Fruit fly (Drosophila melanogaster) whole organism, embryonic: ENCODE results near the gene CG42299.

Experiments used
- Ada2b ChIP-seq: fragments of 200-800 bp; sonication (Bioruptor generic); IDR thresholded peaks from 2 replicates; pipeline ENCODE4 v1.3.6; 2022; ENCODE audit warnings: missing biosample characterization, missing genetic modification characterization
- B-H1 ChIP-seq: fragments of 200-800 bp; sonication (Bioruptor generic); IDR thresholded peaks from 3 replicates; pipeline ENCODE4 v1.3.6; 2022; ENCODE audit warnings: missing biosample characterization, missing genetic modification characterization
- CG10366 ChIP-seq: fragments of 200-800 bp; sonication (Bioruptor generic); IDR thresholded peaks from 2 replicates; pipeline ENCODE4 v1.3.6; 2022; ENCODE audit warnings: missing biosample characterization, missing genetic modification characterization
- CG11093 ChIP-seq: fragments of 200-800 bp; sonication (Bioruptor generic); IDR thresholded peaks from 3 replicates; pipeline ENCODE4 v1.3.6; 2022; ENCODE audit warnings: missing biosample characterization, missing genetic modification characterization
- CG12299 ChIP-seq: fragments of 200-800 bp; sonication (Bioruptor generic); optimal IDR thresholded peaks from 2 replicates; lab custom pipeline; 2018; ENCODE audit warnings: missing biosample characterization, mild to moderate bottlenecking, missing genetic modification characterization
- CG13624 ChIP-seq: fragments of 200-800 bp; sonication (Bioruptor generic); optimal IDR thresholded peaks from 2 replicates; lab custom pipeline; 2016; ENCODE audit warnings: missing biosample characterization, missing genetic modification characterization
- CG15514 ChIP-seq: fragments of 200-800 bp; sonication (Bioruptor generic); optimal IDR thresholded peaks from 3 replicates; lab custom pipeline; 2017; ENCODE audit warnings: missing biosample characterization, missing genetic modification characterization, mild to moderate bottlenecking, moderate library complexity, missing genetic modification reagents
- CG1647 ChIP-seq: fragments of 200-800 bp; sonication (Bioruptor generic); optimal IDR thresholded peaks from 3 replicates; lab custom pipeline; 2016; ENCODE audit warnings: missing biosample characterization, missing genetic modification characterization
- CG16779 ChIP-seq: fragments of 200-800 bp; sonication (Bioruptor generic); IDR thresholded peaks from 2 replicates; pipeline ENCODE4 v1.3.6; 2022; ENCODE audit warnings: missing biosample characterization, missing genetic modification characterization
- CG17361 ChIP-seq: fragments of 200-800 bp; sonication (Bioruptor generic); IDR thresholded peaks from 3 replicates; pipeline ENCODE4 v1.3.6; 2022; ENCODE audit warnings: missing biosample characterization, missing genetic modification characterization
- CG18476 ChIP-seq: fragments of 200-800 bp; sonication (Bioruptor generic); optimal IDR thresholded peaks from 2 replicates; lab custom pipeline; 2016; ENCODE audit warnings: missing biosample characterization, mild to moderate bottlenecking, missing genetic modification characterization
- CG2116 ChIP-seq: fragments of 200-800 bp; sonication (Bioruptor generic); optimal IDR thresholded peaks from 3 replicates; lab custom pipeline; 2018; ENCODE audit warnings: missing biosample characterization, mild to moderate bottlenecking, missing genetic modification characterization
- CG2129 ChIP-seq: fragments of 200-800 bp; sonication (Bioruptor generic); IDR thresholded peaks from 2 replicates; pipeline ENCODE4 v1.3.6; 2022; ENCODE audit warnings: missing biosample characterization, missing genetic modification characterization; ENCODE audit not compliant: partially characterized antibody
- CG30431 ChIP-seq: fragments of 200-800 bp; sonication (Bioruptor generic); optimal IDR thresholded peaks from 2 replicates; lab custom pipeline; 2017; ENCODE audit warnings: missing biosample characterization, missing genetic modification characterization
- CG31388 ChIP-seq: fragments of 200-800 bp; sonication (Bioruptor generic); optimal IDR thresholded peaks from 2 replicates; lab custom pipeline; 2016; ENCODE audit warnings: missing biosample characterization, missing genetic modification characterization
- CG31441 ChIP-seq: fragments of 200-800 bp; sonication (Bioruptor generic); IDR thresholded peaks from 2 replicates; pipeline ENCODE4 v1.3.6; 2022; ENCODE audit warnings: missing biosample characterization, missing genetic modification characterization
- CG4707 ChIP-seq: fragments of 200-800 bp; sonication (Bioruptor generic); optimal IDR thresholded peaks from 2 replicates; lab custom pipeline; 2018; ENCODE audit warnings: missing biosample characterization, mild to moderate bottlenecking, missing genetic modification characterization, moderate library complexity
- CG5245 ChIP-seq: fragments of 200-800 bp; sonication (Bioruptor generic); optimal IDR thresholded peaks from 3 replicates; lab custom pipeline; 2016; ENCODE audit warnings: missing biosample characterization, missing genetic modification characterization
- CG6175 ChIP-seq: fragments of 200-800 bp; sonication (Bioruptor generic); IDR thresholded peaks from 3 replicates; pipeline ENCODE4 v1.3.6; 2022; ENCODE audit warnings: missing biosample characterization, missing genetic modification characterization
- CG9215 ChIP-seq: fragments of 200-800 bp; sonication (Bioruptor generic); IDR thresholded peaks from 2 replicates; pipeline ENCODE4 v1.3.6; 2022; ENCODE audit warnings: missing biosample characterization, missing genetic modification characterization
- CG9817 ChIP-seq: fragments of 200-800 bp; sonication (Bioruptor generic); optimal IDR thresholded peaks from 2 replicates; lab custom pipeline; 2018; ENCODE audit warnings: missing biosample characterization, mild to moderate bottlenecking, missing genetic modification characterization, moderate library complexity
- Doc3 ChIP-seq: fragments of 200-800 bp; sonication (Bioruptor generic); IDR thresholded peaks from 3 replicates; pipeline ENCODE4 v1.3.6; 2022; ENCODE audit warnings: missing biosample characterization, missing genetic modification characterization; ENCODE audit not compliant: partially characterized antibody
- H2.0 ChIP-seq: fragments of 200-800 bp; sonication (Bioruptor generic); IDR thresholded peaks from 2 replicates; pipeline ENCODE4 v1.3.6; 2022; ENCODE audit warnings: missing biosample characterization, missing genetic modification characterization
- HHEX ChIP-seq: fragments of 200-800 bp; sonication (Bioruptor generic); optimal IDR thresholded peaks from 3 replicates; lab custom pipeline; 2017; ENCODE audit warnings: missing biosample characterization, mild to moderate bottlenecking, missing genetic modification characterization, missing genetic modification reagents
- Lhr ChIP-seq: fragments of 200-800 bp; sonication (Bioruptor generic); optimal IDR thresholded peaks from 3 replicates; lab custom pipeline; 2017; ENCODE audit warnings: mild to moderate bottlenecking, missing biosample characterization, missing genetic modification reagents, missing genetic modification characterization
- Meics ChIP-seq: fragments of 200-800 bp; sonication (Bioruptor generic); optimal IDR thresholded peaks from 2 replicates; lab custom pipeline; 2017; ENCODE audit warnings: missing biosample characterization, mild to moderate bottlenecking, missing genetic modification characterization
- NFAT ChIP-seq: fragments of 200-800 bp; sonication (Bioruptor generic); IDR thresholded peaks from 2 replicates; pipeline ENCODE4 v1.3.6; 2022; ENCODE audit warnings: missing biosample characterization, missing genetic modification characterization
- Trl ChIP-seq, 3 experiments: fragments of >200 bp in 2 of 3; fragments of 200-800 bp in 1 of 3; sonication (Bioruptor generic) in 1 of 3; optimal IDR thresholded peaks; 2 replicates in 1 of 3; 3 replicates in 2 of 3; lab custom pipeline; 2016 to 2017; ENCODE audit warnings: missing biosample characterization in 1 of 3, missing genetic modification characterization in 1 of 3
- Usf ChIP-seq: fragments of 200-800 bp; sonication (Bioruptor generic); optimal IDR thresholded peaks from 2 replicates; lab custom pipeline; 2017; ENCODE audit warnings: missing genotype, missing biosample characterization, missing genetic modification characterization
- Xrp1 ChIP-seq: fragments of 200-800 bp; sonication (Bioruptor generic); IDR thresholded peaks from 2 replicates; pipeline ENCODE4 v1.3.6; 2022; ENCODE audit warnings: missing biosample characterization, missing genetic modification characterization
- bsh ChIP-seq, 2 experiments: fragments of 200-800 bp; sonication (Bioruptor generic); optimal IDR thresholded peaks; 2 replicates each; lab custom pipeline; 2017 to 2018; ENCODE audit warnings: mild to moderate bottlenecking in 2 of 2, missing biosample characterization in 2 of 2, missing genetic modification characterization in 2 of 2, moderate library complexity in 1 of 2
- disco-r ChIP-seq: fragments of 200-800 bp; sonication (Bioruptor generic); optimal IDR thresholded peaks from 2 replicates; lab custom pipeline; 2016; ENCODE audit warnings: missing biosample characterization, missing genetic modification characterization
- eyg ChIP-seq: fragments of 200-800 bp; sonication (Bioruptor generic); optimal IDR thresholded peaks from 3 replicates; lab custom pipeline; 2016; ENCODE audit warnings: missing biosample characterization, missing genetic modification characterization
- fd3F ChIP-seq: fragments of 200-800 bp; sonication (Bioruptor generic); optimal IDR thresholded peaks from 2 replicates; lab custom pipeline; 2018; ENCODE audit warnings: missing biosample characterization, mild to moderate bottlenecking, missing genetic modification characterization, moderate library complexity
- fru ChIP-seq: fragments of >200 bp; optimal IDR thresholded peaks from 2 replicates; lab custom pipeline; 2017
- fu2 ChIP-seq: fragments of 200-800 bp; sonication (Bioruptor generic); optimal IDR thresholded peaks from 2 replicates; lab custom pipeline; 2016; ENCODE audit warnings: missing biosample characterization, missing genetic modification characterization
- hth ChIP-seq: fragments of >200 bp; optimal IDR thresholded peaks from 2 replicates; lab custom pipeline; 2017; ENCODE audit warnings: inconsistent platforms
- insv ChIP-seq, 2 experiments: fragments of 200-800 bp; sonication (Bioruptor generic); optimal IDR thresholded peaks; 3 replicates each; lab custom pipeline; 2016 to 2018; ENCODE audit warnings: missing biosample characterization in 2 of 2, missing genetic modification characterization in 2 of 2
- jing ChIP-seq: fragments of 200-800 bp; sonication (Bioruptor generic); optimal IDR thresholded peaks from 2 replicates; lab custom pipeline; 2018; ENCODE audit warnings: missing biosample characterization, mild to moderate bottlenecking, missing genetic modification characterization
- klu ChIP-seq: fragments of 200-800 bp; sonication (Bioruptor generic); IDR thresholded peaks from 2 replicates; pipeline ENCODE4 v1.3.6; 2022; ENCODE audit warnings: missing biosample characterization, missing genetic modification characterization
- knrl ChIP-seq: fragments of 200-800 bp; sonication (Bioruptor generic); IDR thresholded peaks from 3 replicates; pipeline ENCODE4 v1.3.6; 2022; ENCODE audit warnings: missing biosample characterization, missing genetic modification characterization; ENCODE audit not compliant: partially characterized antibody
- lab ChIP-seq: fragments of 200-800 bp; sonication (Bioruptor generic); optimal IDR thresholded peaks from 3 replicates; lab custom pipeline; 2017; ENCODE audit warnings: missing biosample characterization, missing genetic modification characterization, mild to moderate bottlenecking, moderate library complexity, missing genetic modification reagents
- onecut ChIP-seq: fragments of 200-800 bp; sonication (Bioruptor generic); IDR thresholded peaks from 2 replicates; pipeline ENCODE4 v1.3.6; 2022; ENCODE audit warnings: missing biosample characterization, missing genetic modification characterization
- pum ChIP-seq: fragments of 200-800 bp; sonication (Bioruptor generic); optimal IDR thresholded peaks from 2 replicates; lab custom pipeline; 2016; ENCODE audit warnings: missing biosample characterization, missing genetic modification characterization
- repo ChIP-seq: fragments of 200-800 bp; sonication (Bioruptor generic); optimal IDR thresholded peaks from 2 replicates; lab custom pipeline; 2016; ENCODE audit warnings: missing biosample characterization, missing genetic modification characterization
- sc ChIP-seq, 3 experiments: fragments of >200 bp in 2 of 3; fragments of 200-800 bp in 1 of 3; sonication (Bioruptor generic) in 1 of 3; optimal IDR thresholded peaks; 2 replicates in 2 of 3; 3 replicates in 1 of 3; lab custom pipeline; 2017; ENCODE audit warnings: mild to moderate bottlenecking in 1 of 3, missing biosample characterization in 1 of 3, missing genetic modification characterization in 1 of 3, missing genetic modification reagents in 1 of 3
- sqz ChIP-seq: fragments of 200-800 bp; sonication (Bioruptor generic); optimal IDR thresholded peaks from 3 replicates; lab custom pipeline; 2018; ENCODE audit warnings: missing biosample characterization, mild to moderate bottlenecking, missing genetic modification characterization
- tio ChIP-seq: fragments of 200-800 bp; sonication (Bioruptor generic); optimal IDR thresholded peaks from 2 replicates; lab custom pipeline; 2017; ENCODE audit warnings: missing biosample characterization, missing genetic modification characterization, inconsistent platforms
- tll ChIP-seq, 2 experiments: fragments of 200-800 bp in 1 of 2; fragments of >200 bp in 1 of 2; sonication (Bioruptor generic) in 1 of 2; optimal IDR thresholded peaks; 2 replicates each; lab custom pipeline; 2017 to 2019; ENCODE audit warnings: missing biosample characterization in 2 of 2, missing genetic modification characterization in 2 of 2, mild to moderate bottlenecking in 1 of 2, moderate library complexity in 1 of 2
- vfl ChIP-seq: fragments of 200-800 bp; sonication (Bioruptor generic); optimal IDR thresholded peaks from 2 replicates; lab custom pipeline; 2016; ENCODE audit warnings: missing biosample characterization, missing genetic modification characterization

Gene CG42299

dm6 chrX:15549055-15549454 is 26.4 kb downstream of the CG42299 start:
- TF ChIP-seq CG5245 (GFP tag; lab: Kevin White, UChicago) (peak; percentile 41), fd3F (peak; percentile 74), B-H1 (peak; percentile 57; the same call in 2 of the 3 replicates), CG1647 (GFP tag; lab: Kevin White, UChicago) (peak; percentile 39), NFAT (GFP tag; lab: Robert Waterston, UW) (peak; percentile 29; the same call in 1 of the 2 replicates), fru (no peak), Xrp1 (peak; percentile 66), sqz (GFP tag; lab: Kevin White, UChicago) (peak; percentile 48), CG18476 (GFP tag; lab: Kevin White, UChicago) (peak; percentile 69), klu (GFP tag; lab: Robert Waterston, UW) (peak; percentile 55; the same call in 1 of the 2 replicates), bsh (GFP tag; optimal IDR thresholded peaks at IDR 0.05; lab: Kevin White, UChicago) (peak in 1 of 2 experiments; percentile 63), tll (GFP tag; optimal IDR thresholded peaks at IDR 0.05; lab: Kevin White, UChicago) (no peak), CG4707 (no peak), CG2116 (GFP tag; lab: Kevin White, UChicago) (peak; percentile 34), disco-r (peak; percentile 28), jing (GFP tag; lab: Kevin White, UChicago) (peak; percentile 3), repo (GFP tag; lab: Kevin White, UChicago) (peak; percentile 36), CG12299 (tag; lab: Kevin White, UChicago) (peak; percentile 59), CG9817 (tag; lab: Kevin White, UChicago) (peak; percentile 79), onecut (GFP tag; lab: Robert Waterston, UW) (peak; percentile 48; the same call in 1 of the 2 replicates), lab (GFP tag; lab: Kevin White, UChicago) (peak; percentile 86), CG6175 (peak; percentile 54; the same call in 1 of the 3 replicates), CG13624 (GFP tag; lab: Kevin White, UChicago) (peak; percentile 72), Ada2b (GFP tag; lab: Robert Waterston, UW) (peak; percentile 81), Meics (GFP tag; lab: Kevin White, UChicago) (peak; percentile 83), CG11093 (GFP tag; lab: Robert Waterston, UW) (peak; percentile 70; the same call in 2 of the 3 replicates), CG31388 (GFP tag; lab: Kevin White, UChicago) (peak; percentile 23), sc (optimal IDR thresholded peaks at IDR 0.05; lab: Kevin White, UChicago) (no peak), sc (GFP tag; optimal IDR thresholded peaks at IDR 0.05; lab: Kevin White, UChicago) (peak; percentile 16), tio (peak; percentile 68), CG30431 (GFP tag; lab: Kevin White, UChicago) (peak; percentile 30), Lhr (GFP tag; lab: Kevin White, UChicago) (peak; percentile 23), CG31441 (GFP tag; lab: Robert Waterston, UW) (peak; percentile 84), Usf (GFP tag; lab: Kevin White, UChicago) (peak; percentile 24), CG17361 (peak; percentile 89), pum (peak; percentile 63), insv (GFP tag; optimal IDR thresholded peaks at IDR 0.05; lab: Kevin White, UChicago) (no peak), fu2 (GFP tag; lab: Kevin White, UChicago) (peak; percentile 63), CG15514 (peak; percentile 57), HHEX (peak; percentile 74), CG2129 (GFP tag; lab: Robert Waterston, UW) (no peak), vfl (GFP tag; lab: Kevin White, UChicago) (peak; percentile 14), CG16779 (0 out of 2 replicates have a peak, but pooled peaks have one; percentile 52), CG9215 (GFP tag; lab: Robert Waterston, UW) (peak; percentile 94), knrl (GFP tag; lab: Robert Waterston, UW) (no peak), Trl (optimal IDR thresholded peaks at IDR 0.05; lab: Kevin White, UChicago) (no peak), Trl (GFP tag; optimal IDR thresholded peaks at IDR 0.05; lab: Kevin White, UChicago) (peak; percentile 80), H2.0 (peak; percentile 61), CG10366 (GFP tag; lab: Robert Waterston, UW) (peak; percentile 67), hth (lab: Kevin White, UChicago) (no peak), Doc3 (GFP tag; lab: Robert Waterston, UW) (no peak), eyg (GFP tag; lab: Kevin White, UChicago) (peak; percentile 36)
